Worm (Caenorhabditis elegans): Measurements from ENCODE around the gene her-1.

The her-1 gene

DNA sequence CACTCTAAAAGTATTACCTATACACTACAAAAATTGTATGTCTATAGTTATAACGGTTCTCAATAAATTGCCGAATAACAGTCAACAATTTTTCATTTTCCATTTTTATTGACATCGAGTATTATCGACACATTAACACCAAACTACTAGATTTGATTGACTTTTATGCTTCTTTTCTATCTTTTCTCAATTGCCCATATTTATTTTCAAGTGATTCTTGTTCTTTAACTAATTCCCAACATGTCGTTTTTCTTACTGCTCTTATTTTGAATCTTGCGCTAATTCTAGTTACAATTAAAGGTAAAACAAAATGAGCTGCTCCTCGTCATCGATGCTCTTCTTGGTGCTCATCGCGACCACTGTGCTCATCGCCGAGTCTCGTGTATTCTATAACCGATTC lies 18.8 kb upstream of the her-1 start, which contains the start of gene cthd-1:
Gene cthd-1, plus strand, starts transcription at position 301 of the 400 bp plus-strand sequence.
- no peak for TF ChIP-seq K02D7.2 (tag; optimal IDR thresholded peaks at IDR 0.05)
- TF ChIP-seq ceh-18 (tag; optimal IDR thresholded peaks at IDR 0.05) = no peak
- TF ChIP-seq pag-3 (tag; optimal IDR thresholded peaks at IDR 0.05; ENCODE audit: borderline replicate concordance) = no peak
- no peak for TF ChIP-seq nfya-1 (tag; optimal IDR thresholded peaks at IDR 0.05)
- TF ChIP-seq eyg-1 (tag; optimal IDR thresholded peaks at IDR 0.05) = no peak
- TF ChIP-seq sox-2 (GFP tag; IDR thresholded peaks at IDR 0.05) = no peak
- TF ChIP-seq ceh-31 (tag; optimal IDR thresholded peaks at IDR 0.05) = no peak
- TF ChIP-seq ceh-45 (GFP tag; IDR thresholded peaks at IDR 0.05) = no peak
- no peak for TF ChIP-seq ceh-2 (tag; optimal IDR thresholded peaks at IDR 0.05)
- TF ChIP-seq pha-2 (tag; optimal IDR thresholded peaks at IDR 0.05) = no peak
- TF ChIP-seq nhr-11 (tag; optimal IDR thresholded peaks at IDR 0.05) = no peak

ce11 chrV:9679166-9679565 lies 17.6 kb upstream of the her-1 start, which contains the start of gene ZK287.9:
Gene ZK287.9, plus strand, starts transcription at chrV:9679357.
- no peak for TF ChIP-seq sdc-2 (tag; optimal IDR thresholded peaks at IDR 0.05)
- no peak for TF ChIP-seq dmd-4 (tag; optimal IDR thresholded peaks at IDR 0.05; ENCODE audit: borderline replicate concordance)
- TF ChIP-seq rnt-1 (tag; optimal IDR thresholded peaks at IDR 0.05) = no peak
- TF ChIP-seq T23F11.4 (GFP tag; optimal IDR thresholded peaks at IDR 0.05) = no peak
- no peak for TF ChIP-seq ceh-6 (GFP tag; optimal IDR thresholded peaks at IDR 0.05)
- no peak for TF ChIP-seq unc-86 (tag; optimal IDR thresholded peaks at IDR 0.05)
- no peak for TF ChIP-seq ref-2 (tag; optimal IDR thresholded peaks at IDR 0.05)
- no peak for TF ChIP-seq ceh-24 (tag; optimal IDR thresholded peaks at IDR 0.05)
- no peak for TF ChIP-seq pag-3 (tag; optimal IDR thresholded peaks at IDR 0.05; ENCODE audit: borderline replicate concordance)

ce11 chrV:9680260-9680659 lies 16.6 kb upstream of the her-1 start:
- no peak for TF ChIP-seq hlh-30 (tag; optimal IDR thresholded peaks at IDR 0.05; ENCODE audit: insufficient read depth)

- TF ChIP-seq pax-1 (tag; optimal IDR thresholded peaks at IDR 0.05) (no peak), syd-9 (tag; optimal IDR thresholded peaks at IDR 0.05) (no peak), unc-42 (tag; optimal IDR thresholded peaks at IDR 0.05) (no peak), zip-5 (tag; optimal IDR thresholded peaks at IDR 0.05) (no peak), ceh-18 (tag; optimal IDR thresholded peaks at IDR 0.05) (no peak), fkh-6 (tag; optimal IDR thresholded peaks at IDR 0.05) (no peak), rnt-1 (tag; optimal IDR thresholded peaks at IDR 0.05) (no peak), ceh-19 (GFP tag; optimal IDR thresholded peaks at IDR 0.05) (no peak), ztf-16 (tag; optimal IDR thresholded peaks at IDR 0.05) (no peak), pqm-1 (tag; optimal IDR thresholded peaks at IDR 0.05) (no peak), ttx-3 (tag; optimal IDR thresholded peaks at IDR 0.05) (no peak), pat-9 (tag; optimal IDR thresholded peaks at IDR 0.05) (no peak), ceh-6 (GFP tag; optimal IDR thresholded peaks at IDR 0.05) (no peak), che-1 (tag; optimal IDR thresholded peaks at IDR 0.05) (no peak), C38D4.7 (GFP tag; optimal IDR thresholded peaks at IDR 0.05) (no peak), unc-86 (tag; optimal IDR thresholded peaks at IDR 0.05) (no peak)
These were observed 11.3 kb upstream of the her-1 start, which contains the start of gene ZK287.4 for ce11 chrV:9685559-9685958. Gene ZK287.4, minus strand, starts transcription at chrV:9685659.

- TF ChIP-seq ahr-1 (tag; optimal IDR thresholded peaks at IDR 0.05) = no peak
- no peak for TF ChIP-seq gmeb-2 (tag; optimal IDR thresholded peaks at IDR 0.05)
- TF ChIP-seq pag-3 (tag; optimal IDR thresholded peaks at IDR 0.05; ENCODE audit: borderline replicate concordance) = no peak
- TF ChIP-seq ref-2 (tag; optimal IDR thresholded peaks at IDR 0.05) = no peak
- TF ChIP-seq nhr-11 (tag; optimal IDR thresholded peaks at IDR 0.05) = no peak
- TF ChIP-seq ztf-16 (tag; optimal IDR thresholded peaks at IDR 0.05) = no peak
- TF ChIP-seq ceh-31 (tag; optimal IDR thresholded peaks at IDR 0.05) = no peak
- TF ChIP-seq npax-4 (tag; optimal IDR thresholded peaks at IDR 0.05) = no peak
- no peak for TF ChIP-seq eyg-1 (tag; optimal IDR thresholded peaks at IDR 0.05)
- no peak for TF ChIP-seq ceh-2 (tag; optimal IDR thresholded peaks at IDR 0.05)
- TF ChIP-seq ets-4 (tag; optimal IDR thresholded peaks at IDR 0.05) = no peak
- TF ChIP-seq sox-4 (tag; optimal IDR thresholded peaks at IDR 0.05) = no peak
- no peak for TF ChIP-seq pqm-1 (tag; optimal IDR thresholded peaks at IDR 0.05)
- no peak for TF ChIP-seq fkh-6 (tag; optimal IDR thresholded peaks at IDR 0.05)
- TF ChIP-seq nfya-1 (tag; optimal IDR thresholded peaks at IDR 0.05) = no peak
- no peak for TF ChIP-seq mec-3 (tag; optimal IDR thresholded peaks at IDR 0.05; ENCODE audit: borderline replicate concordance)
- no peak for TF ChIP-seq ceh-18 (tag; optimal IDR thresholded peaks at IDR 0.05)
- no peak for TF ChIP-seq sox-2 (GFP tag; IDR thresholded peaks at IDR 0.05)
- no peak for TF ChIP-seq dmd-4 (tag; optimal IDR thresholded peaks at IDR 0.05; ENCODE audit: borderline replicate concordance)
These were observed 7.5 kb upstream of the her-1 start for ce11 chrV:9689364-9689763.
